Worm (Caenorhabditis elegans): ENCODE results near the gene F23D12.7.

Gene F23D12.7

ce11 chrX:14405817-14406216 lies 47.8 kb downstream of the F23D12.7 start, which contains the start of gene frpr-17:
Gene frpr-17, plus strand, starts transcription at chrX:14406117.
- TF ChIP-seq fax-1 (tag; optimal IDR thresholded peaks at IDR 0.05) (no peak), ceh-14 (tag; optimal IDR thresholded peaks at IDR 0.05) (no peak), ceh-45 (GFP tag; IDR thresholded peaks at IDR 0.05) (no peak), gmeb-2 (tag; optimal IDR thresholded peaks at IDR 0.05) (no peak), hlh-15 (tag; optimal IDR thresholded peaks at IDR 0.05) (no peak), pha-2 (tag; optimal IDR thresholded peaks at IDR 0.05) (no peak), ets-4 (tag; optimal IDR thresholded peaks at IDR 0.05) (no peak), hlh-6 (tag; optimal IDR thresholded peaks at IDR 0.05) (no peak), nhr-11 (tag; optimal IDR thresholded peaks at IDR 0.05) (no peak), tbx-2 (tag; optimal IDR thresholded peaks at IDR 0.05) (no peak), eyg-1 (tag; optimal IDR thresholded peaks at IDR 0.05) (no peak), sdc-2 (tag; optimal IDR thresholded peaks at IDR 0.05) (no peak), T23F11.4 (GFP tag; optimal IDR thresholded peaks at IDR 0.05) (no peak)

All from whole organism, late embryonic.